Worm (Caenorhabditis elegans): Measurements from ENCODE around the gene snpn-1.
A peak's percentile ranks its signal among the peaks of the same experiment; 100 is the strongest.

DNA sequence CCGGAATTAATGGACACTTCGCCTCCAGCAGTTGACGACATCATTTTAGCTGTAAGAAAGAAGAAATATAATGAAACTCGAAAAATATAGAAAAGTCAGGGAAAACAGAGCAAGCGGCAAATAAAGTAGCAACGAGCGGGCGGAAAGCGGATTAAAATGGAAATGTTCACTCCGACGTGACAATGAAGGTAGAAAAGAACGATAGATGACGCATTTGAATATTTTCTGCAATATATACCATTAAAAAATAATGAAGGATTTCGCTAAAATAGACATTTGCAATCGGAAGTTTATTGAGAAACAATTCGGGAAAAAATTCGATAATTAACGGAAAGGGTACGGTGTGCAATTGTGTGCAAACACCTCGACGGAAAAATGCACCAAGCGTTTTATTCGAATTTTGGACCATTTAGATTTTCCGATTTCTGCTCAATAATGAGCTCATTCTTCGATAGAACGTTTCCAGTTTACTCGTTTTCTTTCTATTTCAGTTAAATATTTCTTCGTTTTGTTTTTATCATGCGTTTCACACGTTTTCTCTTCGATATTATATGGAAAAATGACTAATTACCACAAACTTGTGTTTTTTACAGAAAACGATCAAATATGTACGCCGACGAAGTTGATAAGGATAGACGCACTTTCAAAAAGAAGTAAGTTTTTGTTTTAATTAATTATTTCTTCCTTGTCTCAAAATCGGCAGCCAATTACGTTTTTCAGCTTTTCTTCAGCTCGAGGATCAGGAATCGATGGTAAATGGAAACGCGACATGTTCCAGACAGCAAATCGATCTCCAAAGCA lies at the start of gene snpn-1, which contains the start of gene C02B10.4:
- TF ChIP-seq him-1 (tag; optimal IDR thresholded peaks at IDR 0.05) (no peak), unc-62 (GFP tag; optimal IDR thresholded peaks at IDR 0.05) (no peak), pha-4 (tag; optimal IDR thresholded peaks at IDR 0.05) (no peak), dpff-1 (tag; optimal IDR thresholded peaks at IDR 0.05) (no peak), snpc-4 (GFP tag; optimal IDR thresholded peaks at IDR 0.05) (peak; percentile 15), snpc-4 (tag; optimal IDR thresholded peaks at IDR 0.05) (peak in 3 of 4 experiments; percentile 7 to 73 (median 71))

All from whole organism, young adult.